Fruit fly (Drosophila melanogaster) whole organism, embryonic: ENCODE data around the gene LysB.

ENCODE experiments used
- Blimp-1 ChIP-seq: fragments of 200-800 bp; sonication (Bioruptor generic); optimal IDR thresholded peaks from 3 replicates; lab custom pipeline; 2018; ENCODE audit warnings: missing biosample characterization, missing genetic modification characterization, mild to moderate bottlenecking, moderate library complexity, missing genetic modification reagents
- CG10543 ChIP-seq: fragments of 200-800 bp; sonication (Bioruptor generic); optimal IDR thresholded peaks from 3 replicates; lab custom pipeline; 2017; ENCODE audit warnings: missing biosample characterization, mild to moderate bottlenecking, missing genetic modification characterization, moderate library complexity
- CG12769 ChIP-seq: fragments of 200-800 bp; sonication (Bioruptor generic); optimal IDR thresholded peaks from 2 replicates; lab custom pipeline; 2019; ENCODE audit warnings: missing biosample characterization, mild to moderate bottlenecking, missing genetic modification characterization, moderate library complexity
- CG13287 ChIP-seq: fragments of 200-800 bp; sonication (Bioruptor generic); IDR thresholded peaks from 2 replicates; pipeline ENCODE4 v1.3.6; 2022; ENCODE audit warnings: missing biosample characterization, missing genetic modification characterization; ENCODE audit not compliant: partially characterized antibody
- CG14014 ChIP-seq: fragments of 200-800 bp; sonication (Bioruptor generic); IDR thresholded peaks from 2 replicates; pipeline ENCODE4 v1.3.6; 2022; ENCODE audit warnings: missing biosample characterization, missing genetic modification characterization
- CG17802 ChIP-seq: fragments of 200-800 bp; sonication (Bioruptor generic); optimal IDR thresholded peaks from 2 replicates; lab custom pipeline; 2018; ENCODE audit warnings: missing biosample characterization, mild to moderate bottlenecking, missing genetic modification characterization, moderate library complexity
- CG18011 ChIP-seq: fragments of 200-800 bp; sonication (Bioruptor generic); optimal IDR thresholded peaks from 2 replicates; lab custom pipeline; 2017; ENCODE audit warnings: missing biosample characterization, missing genetic modification characterization, mild to moderate bottlenecking, moderate library complexity, missing genotype
- CG4820 ChIP-seq: fragments of 200-800 bp; sonication (Bioruptor generic); optimal IDR thresholded peaks from 3 replicates; lab custom pipeline; 2016; ENCODE audit warnings: missing biosample characterization, missing genetic modification characterization
- CG5180 ChIP-seq: fragments of 200-800 bp; sonication (Bioruptor generic); optimal IDR thresholded peaks from 3 replicates; lab custom pipeline; 2017; ENCODE audit warnings: missing biosample characterization, missing genetic modification characterization, mild to moderate bottlenecking, moderate library complexity, missing genetic modification reagents
- CG9215 ChIP-seq: fragments of 200-800 bp; sonication (Bioruptor generic); IDR thresholded peaks from 2 replicates; pipeline ENCODE4 v1.3.6; 2022; ENCODE audit warnings: missing biosample characterization, missing genetic modification characterization
- Deaf1 ChIP-seq: fragments of 200-800 bp; optimal IDR thresholded peaks from 3 replicates; lab custom pipeline; 2019; ENCODE audit warnings: missing biosample characterization, mild to moderate bottlenecking, missing genetic modification characterization, moderate library complexity
- Drgx ChIP-seq: fragments of 200-800 bp; sonication (Bioruptor generic); IDR thresholded peaks from 2 replicates; pipeline ENCODE4 v1.3.6; 2022; ENCODE audit warnings: missing biosample characterization, missing genetic modification characterization
- Eip74EF ChIP-seq, 2 experiments: fragments of 200-800 bp in 1 of 2; fragments of >200 bp in 1 of 2; sonication (Bioruptor generic) in 1 of 2; optimal IDR thresholded peaks; 2 replicates each; lab custom pipeline; 2017 to 2019; ENCODE audit warnings: missing biosample characterization in 2 of 2, missing genetic modification characterization in 2 of 2, mild to moderate bottlenecking in 1 of 2, moderate library complexity in 1 of 2
- Ets97D ChIP-seq: fragments of 200-800 bp; sonication (Bioruptor generic); optimal IDR thresholded peaks from 3 replicates; lab custom pipeline; 2016; ENCODE audit warnings: missing biosample characterization, missing genetic modification characterization
- Jarid2 ChIP-seq: fragments of 200-800 bp; sonication (Bioruptor generic); optimal IDR thresholded peaks from 3 replicates; lab custom pipeline; 2017; ENCODE audit warnings: mild to moderate bottlenecking, missing biosample characterization, missing genetic modification reagents, missing genetic modification characterization
- Med ChIP-seq: fragments of 200-800 bp; sonication (Bioruptor generic); peaks from one replicate; lab custom pipeline; 2016; ENCODE audit warnings: missing biosample characterization, missing genetic modification characterization, mild to moderate bottlenecking, inconsistent platforms, moderate library complexity
- Meics ChIP-seq: fragments of 200-800 bp; sonication (Bioruptor generic); optimal IDR thresholded peaks from 2 replicates; lab custom pipeline; 2017; ENCODE audit warnings: missing biosample characterization, mild to moderate bottlenecking, missing genetic modification characterization
- Scr ChIP-seq: fragments of 200-800 bp; sonication (Bioruptor generic); IDR thresholded peaks from 2 replicates; pipeline ENCODE4 v1.3.6; 2022; ENCODE audit warnings: missing biosample characterization, missing genetic modification characterization; ENCODE audit not compliant: partially characterized antibody
- Spps ChIP-seq: fragments of 200-800 bp; sonication (Bioruptor generic); optimal IDR thresholded peaks from 2 replicates; lab custom pipeline; 2018; ENCODE audit warnings: missing biosample characterization, mild to moderate bottlenecking, missing genetic modification characterization
- Trl ChIP-seq, 3 experiments: fragments of >200 bp in 2 of 3; fragments of 200-800 bp in 1 of 3; sonication (Bioruptor generic) in 1 of 3; optimal IDR thresholded peaks; 2 replicates in 1 of 3; 3 replicates in 2 of 3; lab custom pipeline; 2016 to 2017; ENCODE audit warnings: missing biosample characterization in 1 of 3, missing genetic modification characterization in 1 of 3
- caup ChIP-seq: fragments of 200-800 bp; sonication (Bioruptor generic); optimal IDR thresholded peaks from 3 replicates; lab custom pipeline; 2017; ENCODE audit warnings: missing biosample characterization, mild to moderate bottlenecking, missing genetic modification characterization, moderate library complexity; ENCODE audit not compliant: severe bottlenecking
- chinmo ChIP-seq: fragments of 200-800 bp; sonication (Bioruptor generic); IDR thresholded peaks from 4 replicates; pipeline ENCODE4 v1.3.6; 2022; ENCODE audit warnings: missing biosample characterization, missing genetic modification characterization; ENCODE audit not compliant: partially characterized antibody
- chm ChIP-seq: fragments of 200-800 bp; sonication (Bioruptor generic); IDR thresholded peaks from 2 replicates; pipeline ENCODE4 v1.3.6; 2022; ENCODE audit warnings: missing biosample characterization, missing genetic modification characterization
- gcm2 ChIP-seq: fragments of 200-800 bp; sonication (Bioruptor generic); optimal IDR thresholded peaks from 2 replicates; lab custom pipeline; 2016; ENCODE audit warnings: missing biosample characterization, missing genetic modification characterization
- gsb ChIP-seq: fragments of 200-800 bp; sonication (Bioruptor generic); IDR thresholded peaks from 2 replicates; pipeline ENCODE4 v1.3.6; 2022; ENCODE audit warnings: missing biosample characterization, missing genetic modification characterization
- kni ChIP-seq: fragments of 200-800 bp; sonication (Bioruptor generic); optimal IDR thresholded peaks from 3 replicates; lab custom pipeline; 2017; ENCODE audit warnings: mild to moderate bottlenecking, missing biosample characterization, missing genetic modification reagents, missing genetic modification characterization
- lab ChIP-seq: fragments of 200-800 bp; sonication (Bioruptor generic); optimal IDR thresholded peaks from 3 replicates; lab custom pipeline; 2017; ENCODE audit warnings: missing biosample characterization, missing genetic modification characterization, mild to moderate bottlenecking, moderate library complexity, missing genetic modification reagents
- mirr ChIP-seq: fragments of 200-800 bp; sonication (Bioruptor generic); optimal IDR thresholded peaks from 3 replicates; lab custom pipeline; 2018; ENCODE audit warnings: missing biosample characterization, mild to moderate bottlenecking, missing genetic modification characterization
- nom ChIP-seq: fragments of 200-800 bp; sonication (Bioruptor generic); optimal IDR thresholded peaks from 2 replicates; lab custom pipeline; 2017; ENCODE audit warnings: missing biosample characterization, missing genetic modification characterization, mild to moderate bottlenecking, moderate library complexity, missing genetic modification reagents
- oc ChIP-seq: fragments of 200-800 bp; sonication (Bioruptor generic); optimal IDR thresholded peaks from 2 replicates; lab custom pipeline; 2018; ENCODE audit warnings: missing biosample characterization, mild to moderate bottlenecking, missing genetic modification characterization, moderate library complexity
- odd ChIP-seq: fragments of 200-800 bp; sonication (Bioruptor generic); optimal IDR thresholded peaks from 2 replicates; lab custom pipeline; 2017; ENCODE audit warnings: missing biosample characterization, mild to moderate bottlenecking, missing genetic modification characterization
- otp ChIP-seq: fragments of 200-800 bp; sonication (Bioruptor generic); IDR thresholded peaks from 3 replicates; pipeline ENCODE4, ENCODE4 v1.3.6; 2022; ENCODE audit warnings: missing biosample characterization, missing genetic modification characterization
- pb ChIP-seq: fragments of 200-800 bp; sonication (Bioruptor generic); optimal IDR thresholded peaks from 3 replicates; lab custom pipeline; 2016; ENCODE audit warnings: missing biosample characterization, missing genetic modification characterization
- sens ChIP-seq: fragments of 200-800 bp; sonication (Bioruptor generic); peaks from one replicate; lab custom pipeline; 2016; ENCODE audit warnings: missing biosample characterization, missing genetic modification characterization
- stc ChIP-seq: fragments of 200-800 bp; sonication (Bioruptor generic); IDR thresholded peaks from 2 replicates; pipeline ENCODE4 v1.3.6; 2022; ENCODE audit warnings: missing biosample characterization, missing genetic modification characterization
- z ChIP-seq: fragments of 200-800 bp; sonication (Bioruptor generic); IDR thresholded peaks from 3 replicates; pipeline ENCODE4 v1.3.6; 2022; ENCODE audit warnings: missing biosample characterization, missing genetic modification characterization
- zen2 ChIP-seq: fragments of 200-800 bp; sonication (Bioruptor generic); IDR thresholded peaks from 3 replicates; pipeline ENCODE4 v1.3.6; 2022; ENCODE audit warnings: missing biosample characterization, missing genetic modification characterization; ENCODE audit not compliant: partially characterized antibody

Gene LysB

dm6 chr3L:1247627-1248295 lies 40.6 kb downstream of the LysB start, which contains the start of the genes Psf1 and Sac1 (continued):
- TF ChIP-seq CG4820 (GFP tag; lab: Kevin White, UChicago), result peak; percentile 36
- peak; percentile 74 for TF ChIP-seq Ets97D (GFP tag; lab: Kevin White, UChicago)
- TF ChIP-seq lab (GFP tag; lab: Kevin White, UChicago), result peak; percentile 49
- peak; percentile 95 for TF ChIP-seq Scr (GFP tag; lab: Robert Waterston, UW)
- no peak for TF ChIP-seq mirr (GFP tag; lab: Kevin White, UChicago)

dm6 chr3L:1250396-1250795 lies 43.2 kb downstream of the LysB start, which contains the start of gene Bfc:
Gene Bfc (plus strand): TSS chr3L:1250696.
- no peak for TF ChIP-seq CG14014

- TF ChIP-seq CG18011 (GFP tag; lab: Kevin White, UChicago), result no peak
- no peak for TF ChIP-seq Spps (tag; lab: Kevin White, UChicago)
- no peak for TF ChIP-seq gcm2 (GFP tag; lab: Kevin White, UChicago)
- TF ChIP-seq stc (GFP tag; lab: Robert Waterston, UW), result no peak
- no peak for TF ChIP-seq gsb (GFP tag; lab: Robert Waterston, UW)
- TF ChIP-seq pb, result no peak
- no peak for TF ChIP-seq Deaf1 (tag; lab: Kevin White, UChicago)
- TF ChIP-seq, all 482 proteins: peak for 0
Measured at dm6 chr3L:1251712-1252111, 44.5 kb downstream of the LysB start, which contains the start of the genes CG9130 and CG9133. Gene CG9130 (plus strand): TSS chr3L:1252012. Gene CG9133 (plus strand): TSS chr3L:1252012.

- TF ChIP-seq kni (GFP tag; lab: Kevin White, UChicago) (peak; percentile 65), CG5180 (peak; percentile 83), Trl (optimal IDR thresholded peaks at IDR 0.05; lab: Kevin White, UChicago) (peak; percentile 11 to 22), Trl (GFP tag; optimal IDR thresholded peaks at IDR 0.05; lab: Kevin White, UChicago) (no peak), z (GFP tag; lab: Robert Waterston, UW) (peak; percentile 81; the same call in 2 of the 3 replicates), CG17802 (tag; lab: Kevin White, UChicago) (no peak), Eip74EF (GFP tag; optimal IDR thresholded peaks at IDR 0.05; lab: Kevin White, UChicago) (peak in 1 of 2 experiments; percentile 14), Drgx (0 out of 2 replicates have a peak, but pooled peaks have one; percentile 33), zen2 (GFP tag; lab: Robert Waterston, UW) (0 out of 3 replicates have a peak, but pooled peaks have one; percentile 19), chinmo (peak; percentile 86; the same call in 2 of the 4 replicates), CG10543 (GFP tag; lab: Kevin White, UChicago) (peak; percentile 4), CG13287 (GFP tag; lab: Robert Waterston, UW) (0 out of 2 replicates have a peak, but pooled peaks have one; percentile 20), chm (GFP tag; lab: Robert Waterston, UW) (no peak), Deaf1 (tag; lab: Kevin White, UChicago) (peak; percentile 90), Jarid2 (peak; percentile 64), odd (GFP tag; lab: Kevin White, UChicago) (peak; percentile 6), Meics (no peak), otp (GFP tag; lab: Robert Waterston, UW) (no peak), Med (peak; percentile 42), caup (GFP tag; lab: Kevin White, UChicago) (no peak), sens (peak; percentile 18), Blimp-1 (peak; percentile 89), CG12769 (peak; percentile 67), oc (peak; percentile 18), CG9215 (GFP tag; lab: Robert Waterston, UW) (no peak), nom (GFP tag; lab: Kevin White, UChicago) (peak; percentile 55)
Measured at dm6 chr3L:1256061-1256780, 49.0 kb downstream of the LysB start, which contains the start of gene tfc. Gene tfc (plus strand): TSS chr3L:1256449.
